Fruit fly (Drosophila melanogaster) whole organism, pupa: ENCODE data around the gene Samuel.

Source experiments
- CG13204 ChIP-seq: fragments of 200-800 bp; sonication (Bioruptor generic); optimal IDR thresholded peaks from 2 replicates; lab custom pipeline; 2018; ENCODE audit warnings: missing biosample characterization, mild to moderate bottlenecking, missing genetic modification characterization, moderate library complexity
- CG17806 ChIP-seq: fragments of 200-800 bp; sonication (Bioruptor generic); optimal IDR thresholded peaks from 2 replicates; lab custom pipeline; 2018; ENCODE audit warnings: missing biosample characterization, mild to moderate bottlenecking, missing genetic modification characterization, moderate library complexity
- CG32121 ChIP-seq: fragments of 200-800 bp; sonication (Bioruptor generic); IDR thresholded peaks from 2 replicates; pipeline ENCODE4 v1.3.6; 2022; ENCODE audit warnings: missing biosample characterization, missing genetic modification characterization
- CG34367 ChIP-seq: fragments of 200-800 bp; sonication (Bioruptor generic); optimal IDR thresholded peaks from 2 replicates; lab custom pipeline; 2018; ENCODE audit warnings: missing biosample characterization, mild to moderate bottlenecking, missing genetic modification characterization
- CG4496 ChIP-seq: fragments of 200-800 bp; sonication (Bioruptor generic); IDR thresholded peaks from 3 replicates; pipeline ENCODE4 v1.3.6; 2022; ENCODE audit warnings: missing biosample characterization, missing genetic modification characterization
- CG9948 ChIP-seq: fragments of 200-800 bp; sonication (Bioruptor generic); optimal IDR thresholded peaks from 2 replicates; lab custom pipeline; 2018; ENCODE audit warnings: missing biosample characterization, mild to moderate bottlenecking, missing genetic modification characterization, moderate library complexity
- Ets98B ChIP-seq: fragments of 200-800 bp; sonication (Bioruptor generic); IDR thresholded peaks from 2 replicates; pipeline ENCODE4 v1.3.6; 2022; ENCODE audit warnings: missing biosample characterization, missing genetic modification characterization
- Pif1A ChIP-seq: fragments of 200-800 bp; sonication (Bioruptor generic); optimal IDR thresholded peaks from 3 replicates; lab custom pipeline; 2016; ENCODE audit warnings: missing biosample characterization, missing genetic modification characterization
- Snoo ChIP-seq: fragments of 200-800 bp; sonication (Bioruptor generic); optimal IDR thresholded peaks from 3 replicates; lab custom pipeline; 2017; ENCODE audit warnings: missing biosample characterization, mild to moderate bottlenecking, missing genetic modification characterization, inconsistent platforms
- fd96Ca ChIP-seq: fragments of 200-800 bp; sonication (Bioruptor generic); IDR thresholded peaks from 3 replicates; pipeline ENCODE4 v1.3.6; 2022; ENCODE audit warnings: missing biosample characterization, missing genetic modification characterization
- gl ChIP-seq: fragments of 200-800 bp; sonication (Bioruptor generic); optimal IDR thresholded peaks from 2 replicates; lab custom pipeline; 2018; ENCODE audit warnings: missing biosample characterization, mild to moderate bottlenecking, missing genetic modification characterization

- TF ChIP-seq Ets98B (no peak), Snoo (tag; lab: Kevin White, UChicago) (peak; percentile 23), CG4496 (GFP tag; lab: Robert Waterston, UW) (peak; percentile 68; the same call in 2 of the 3 replicates), Pif1A (peak; percentile 82), CG17806 (tag; lab: Kevin White, UChicago) (peak; percentile 81), CG32121 (GFP tag; lab: Robert Waterston, UW) (no peak), CG34367 (tag; lab: Kevin White, UChicago) (peak; percentile 75), CG13204 (peak; percentile 23), gl (tag; lab: Kevin White, UChicago) (peak; percentile 57), fd96Ca (GFP tag; lab: Robert Waterston, UW) (peak; percentile 61; the same call in 2 of the 3 replicates), CG9948 (tag; lab: Kevin White, UChicago) (peak; percentile 79)
These were observed 5.5 kb upstream of the Samuel start for dm6 chr2L:11072250-11072649.
